Worm (Caenorhabditis elegans): Measurements from ENCODE around the gene T22F3.7.

DNA sequence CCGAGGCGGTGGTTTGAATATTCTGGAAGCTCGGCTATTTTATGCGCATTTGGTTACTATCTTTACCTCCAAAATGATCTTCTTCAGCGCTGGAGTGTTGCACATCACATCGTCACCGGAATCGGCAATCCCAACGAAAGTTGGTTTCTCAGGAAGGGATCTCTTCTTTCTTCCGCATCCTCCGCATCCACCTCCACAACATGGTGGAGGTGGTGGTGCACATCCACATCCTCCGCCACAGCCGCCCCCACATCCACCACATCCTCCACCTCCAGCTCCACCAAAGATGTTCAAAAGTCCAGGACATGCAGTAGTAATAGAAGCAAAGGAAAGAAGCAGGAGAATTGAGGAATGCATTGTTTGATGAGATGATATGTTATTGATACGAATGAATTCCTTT is 43.0 kb downstream of the T22F3.7 start, which contains the start of gene grl-31:
- TF ChIP-seq lsy-2 (tag; optimal IDR thresholded peaks at IDR 0.05) (no peak), unc-62 (GFP tag; optimal IDR thresholded peaks at IDR 0.05) (no peak)

Data from whole organism, L1 larva.